Fruit fly (Drosophila melanogaster) whole organism, embryonic: ENCODE data around the gene Tsp29Fb.

ENCODE experiments used
- Asciz ChIP-seq: fragments of 200-800 bp; sonication (Bioruptor generic); optimal IDR thresholded peaks from 2 replicates; lab custom pipeline; 2017; ENCODE audit warnings: missing biosample characterization, mild to moderate bottlenecking, missing genetic modification characterization, missing genetic modification reagents
- B-H2 ChIP-seq: fragments of 200-800 bp; sonication (Bioruptor generic); optimal IDR thresholded peaks from 2 replicates; lab custom pipeline; 2018; ENCODE audit warnings: missing biosample characterization, mild to moderate bottlenecking, missing genetic modification characterization
- BEAF-32 ChIP-seq: fragments of 200-800 bp; sonication (Bioruptor generic); optimal IDR thresholded peaks from 3 replicates; lab custom pipeline; 2017; ENCODE audit warnings: missing biosample characterization, missing genetic modification characterization, mild to moderate bottlenecking, moderate library complexity, missing genetic modification reagents
- CG14050 ChIP-seq: fragments of 200-800 bp; sonication (Bioruptor generic); IDR thresholded peaks from 3 replicates; pipeline ENCODE4 v1.3.6; 2022; ENCODE audit warnings: missing biosample characterization, missing genetic modification characterization
- CG14441 ChIP-seq: fragments of 200-800 bp; sonication (Bioruptor generic); IDR thresholded peaks from 2 replicates; pipeline ENCODE4 v1.3.6; 2022; ENCODE audit warnings: missing biosample characterization, missing genetic modification characterization
- CG1603 ChIP-seq: fragments of 200-800 bp; sonication (Bioruptor generic); optimal IDR thresholded peaks from 2 replicates; lab custom pipeline; 2019; ENCODE audit warnings: missing biosample characterization, mild to moderate bottlenecking, missing genetic modification characterization, moderate library complexity
- CG17186 ChIP-seq: fragments of 200-800 bp; sonication (Bioruptor generic); optimal IDR thresholded peaks from 3 replicates; lab custom pipeline; 2017; ENCODE audit warnings: missing biosample characterization, missing genetic modification reagents, missing genetic modification characterization
- CG17612 ChIP-seq: fragments of 200-800 bp; sonication (Bioruptor generic); IDR thresholded peaks from 2 replicates; pipeline ENCODE4 v1.3.6; 2022; ENCODE audit warnings: missing biosample characterization, missing genetic modification characterization
- CG1792 ChIP-seq: fragments of 200-800 bp; sonication (Bioruptor generic); optimal IDR thresholded peaks from 2 replicates; lab custom pipeline; 2016; ENCODE audit warnings: missing biosample characterization, missing genetic modification characterization
- CG18262 ChIP-seq: fragments of 200-800 bp; optimal IDR thresholded peaks from 3 replicates; lab custom pipeline; 2019; ENCODE audit warnings: missing biosample characterization, mild to moderate bottlenecking, missing genetic modification characterization, moderate library complexity
- CG3163 ChIP-seq: fragments of 200-800 bp; sonication (Bioruptor generic); optimal IDR thresholded peaks from 3 replicates; lab custom pipeline; 2016; ENCODE audit warnings: missing biosample characterization, missing genetic modification characterization
- CG3281 ChIP-seq: fragments of 200-800 bp; sonication (Bioruptor generic); optimal IDR thresholded peaks from 3 replicates; lab custom pipeline; 2017; ENCODE audit warnings: missing biosample characterization, mild to moderate bottlenecking, missing genetic modification characterization
- CG34224 ChIP-seq: fragments of 200-800 bp; sonication (Bioruptor generic); IDR thresholded peaks from 3 replicates; pipeline ENCODE4 v1.3.6; 2022; ENCODE audit warnings: missing biosample characterization, missing genetic modification characterization; ENCODE audit not compliant: partially characterized antibody
- CG34376 ChIP-seq: fragments of 200-800 bp; sonication (Bioruptor generic); optimal IDR thresholded peaks from 2 replicates; lab custom pipeline; 2018; ENCODE audit warnings: missing biosample characterization, mild to moderate bottlenecking, missing genetic modification characterization
- CG6654 ChIP-seq: fragments of 200-800 bp; sonication (Bioruptor generic); optimal IDR thresholded peaks from 2 replicates; lab custom pipeline; 2017; ENCODE audit warnings: missing biosample characterization, mild to moderate bottlenecking, missing genetic modification characterization
- CG7987 ChIP-seq: fragments of 200-800 bp; sonication (Bioruptor generic); optimal IDR thresholded peaks from 2 replicates; lab custom pipeline; 2018; ENCODE audit warnings: missing biosample characterization, mild to moderate bottlenecking, missing genetic modification characterization, moderate library complexity
- CG8359 ChIP-seq: fragments of 200-800 bp; sonication (Bioruptor generic); optimal IDR thresholded peaks from 2 replicates; lab custom pipeline; 2017; ENCODE audit warnings: missing biosample characterization, mild to moderate bottlenecking, missing genetic modification characterization, borderline replicate concordance
- CoRest ChIP-seq: fragments of 200-800 bp; sonication (Bioruptor generic); optimal IDR thresholded peaks from 3 replicates; lab custom pipeline; 2018; ENCODE audit warnings: missing biosample characterization, mild to moderate bottlenecking, missing genetic modification characterization, moderate library complexity
- D19B ChIP-seq: fragments of 200-800 bp; sonication (Bioruptor generic); optimal IDR thresholded peaks from 2 replicates; lab custom pipeline; 2017; ENCODE audit warnings: missing biosample characterization, mild to moderate bottlenecking, missing genetic modification characterization
- Drgx ChIP-seq: fragments of 200-800 bp; sonication (Bioruptor generic); IDR thresholded peaks from 2 replicates; pipeline ENCODE4 v1.3.6; 2022; ENCODE audit warnings: missing biosample characterization, missing genetic modification characterization
- HLH3B ChIP-seq: fragments of 200-800 bp; sonication (Bioruptor generic); IDR thresholded peaks from 2 replicates; pipeline ENCODE4 v1.3.6; 2022; ENCODE audit warnings: missing biosample characterization, missing genetic modification characterization
- HLHmδ ChIP-seq: fragments of 200-800 bp; sonication (Bioruptor generic); optimal IDR thresholded peaks from 2 replicates; lab custom pipeline; 2018; ENCODE audit warnings: missing biosample characterization, mild to moderate bottlenecking, missing genetic modification characterization, moderate library complexity
- Hsf ChIP-seq: fragments of 200-800 bp; sonication (Bioruptor generic); optimal IDR thresholded peaks from 3 replicates; lab custom pipeline; 2016; ENCODE audit warnings: missing biosample characterization, missing genetic modification characterization
- Kr ChIP-seq: fragments of 200-800 bp; sonication (Bioruptor generic); optimal IDR thresholded peaks from 2 replicates; lab custom pipeline; 2017; ENCODE audit warnings: missing biosample characterization, mild to moderate bottlenecking, missing genetic modification characterization
- Ptx1 ChIP-seq: fragments of 200-800 bp; sonication (Bioruptor generic); IDR thresholded peaks from 2 replicates; pipeline ENCODE4 v1.3.6; 2022; ENCODE audit warnings: missing biosample characterization, missing genetic modification characterization
- Ravus ChIP-seq: fragments of 200-800 bp; sonication (Bioruptor generic); IDR thresholded peaks from 2 replicates; pipeline ENCODE4 v1.3.6; 2022; ENCODE audit warnings: missing biosample characterization, missing genetic modification characterization
- Side ChIP-seq: fragments of 200-800 bp; sonication (Bioruptor generic); optimal IDR thresholded peaks from 2 replicates; lab custom pipeline; 2016; ENCODE audit warnings: missing biosample characterization, missing genetic modification characterization
- Sin3A ChIP-seq: fragments of >200 bp; optimal IDR thresholded peaks from 2 replicates; lab custom pipeline; 2018
- Sox102F ChIP-seq: fragments of 200-800 bp; sonication (Bioruptor generic); optimal IDR thresholded peaks from 2 replicates; lab custom pipeline; 2018; ENCODE audit warnings: missing biosample characterization, mild to moderate bottlenecking, missing genetic modification characterization, moderate library complexity
- ase ChIP-seq: fragments of 200-800 bp; sonication (Bioruptor generic); IDR thresholded peaks from 3 replicates; pipeline ENCODE4 v1.3.6; 2022; ENCODE audit warnings: missing biosample characterization, missing genetic modification characterization
- cwo ChIP-seq: fragments of 200-800 bp; sonication (Bioruptor generic); optimal IDR thresholded peaks from 3 replicates; lab custom pipeline; 2017; ENCODE audit warnings: missing biosample characterization, missing genetic modification characterization, mild to moderate bottlenecking, moderate library complexity, missing genetic modification reagents
- da ChIP-seq: fragments of 200-800 bp; sonication (Bioruptor generic); optimal IDR thresholded peaks from 2 replicates; lab custom pipeline; 2016; ENCODE audit warnings: missing biosample characterization, missing genetic modification characterization
- emc ChIP-seq: fragments of 200-800 bp; sonication (Bioruptor generic); optimal IDR thresholded peaks from 2 replicates; lab custom pipeline; 2016; ENCODE audit warnings: missing biosample characterization, missing genetic modification characterization
- esg ChIP-seq: fragments of 200-800 bp; sonication (Bioruptor generic); conservative IDR thresholded peaks from 2 replicates; pipeline ENCODE4 v1.3.6; 2022; ENCODE audit warnings: missing biosample characterization, missing genetic modification characterization
- exex ChIP-seq: fragments of 200-800 bp; sonication (Bioruptor generic); optimal IDR thresholded peaks from 4 replicates; lab custom pipeline; 2018; ENCODE audit warnings: missing biosample characterization, mild to moderate bottlenecking, missing genetic modification characterization, moderate library complexity
- gcm ChIP-seq: fragments of 200-800 bp; sonication (Bioruptor generic); optimal IDR thresholded peaks from 2 replicates; lab custom pipeline; 2019; ENCODE audit warnings: missing biosample characterization, mild to moderate bottlenecking, missing genetic modification characterization, moderate library complexity
- hbn ChIP-seq: fragments of 200-800 bp; sonication (Bioruptor generic); IDR thresholded peaks from 2 replicates; pipeline ENCODE4 v1.3.6; 2022; ENCODE audit warnings: missing biosample characterization, missing genetic modification characterization; ENCODE audit not compliant: partially characterized antibody
- her ChIP-seq: fragments of 200-800 bp; sonication (Bioruptor generic); optimal IDR thresholded peaks from 2 replicates; lab custom pipeline; 2016; ENCODE audit warnings: missing biosample characterization, missing genetic modification characterization
- lbe ChIP-seq: fragments of 200-800 bp; sonication (Bioruptor generic); optimal IDR thresholded peaks from 2 replicates; lab custom pipeline; 2016; ENCODE audit warnings: missing biosample characterization, mild to moderate bottlenecking, missing genetic modification characterization
- mam ChIP-seq: fragments of 200-800 bp; sonication (Bioruptor generic); optimal IDR thresholded peaks from 3 replicates; lab custom pipeline; 2016; ENCODE audit warnings: missing biosample characterization, missing genetic modification characterization
- nom ChIP-seq: fragments of 200-800 bp; sonication (Bioruptor generic); optimal IDR thresholded peaks from 2 replicates; lab custom pipeline; 2017; ENCODE audit warnings: missing biosample characterization, missing genetic modification characterization, mild to moderate bottlenecking, moderate library complexity, missing genetic modification reagents
- otp ChIP-seq: fragments of 200-800 bp; sonication (Bioruptor generic); IDR thresholded peaks from 3 replicates; pipeline ENCODE4, ENCODE4 v1.3.6; 2022; ENCODE audit warnings: missing biosample characterization, missing genetic modification characterization
- phol ChIP-seq: fragments of 200-800 bp; sonication (Bioruptor generic); optimal IDR thresholded peaks from 3 replicates; lab custom pipeline; 2018; ENCODE audit warnings: missing biosample characterization, mild to moderate bottlenecking, missing genetic modification characterization, moderate library complexity
- ranshi ChIP-seq: fragments of 200-800 bp; sonication (Bioruptor generic); IDR thresholded peaks from 2 replicates; pipeline ENCODE4 v1.3.6; 2022; ENCODE audit warnings: missing biosample characterization, missing genetic modification characterization
- sens ChIP-seq: fragments of 200-800 bp; sonication (Bioruptor generic); peaks from one replicate; lab custom pipeline; 2016; ENCODE audit warnings: missing biosample characterization, missing genetic modification characterization
- sens-2 ChIP-seq: fragments of 200-800 bp; sonication (Bioruptor generic); IDR thresholded peaks from 2 replicates; pipeline ENCODE4 v1.3.6; 2022; ENCODE audit warnings: missing biosample characterization, missing genetic modification characterization
- shn ChIP-seq: fragments of 200-800 bp; sonication (Bioruptor generic); optimal IDR thresholded peaks from 3 replicates; lab custom pipeline; 2016; ENCODE audit warnings: missing biosample characterization, missing genetic modification characterization
- tna ChIP-seq: fragments of 200-800 bp; sonication (Bioruptor generic); IDR thresholded peaks from 2 replicates; pipeline ENCODE4 v1.3.6; 2022; ENCODE audit warnings: missing biosample characterization, missing genetic modification characterization; ENCODE audit not compliant: partially characterized antibody
- trh ChIP-seq: fragments of 200-800 bp; sonication (Bioruptor generic); optimal IDR thresholded peaks from 2 replicates; lab custom pipeline; 2016; ENCODE audit warnings: missing biosample characterization, missing genetic modification characterization
- ttk ChIP-seq: fragments of 200-800 bp; sonication (Bioruptor generic); IDR thresholded peaks from 2 replicates; pipeline ENCODE4 v2.1.2; 2022; ENCODE audit warnings: missing biosample characterization, missing genetic modification characterization
- zf30C ChIP-seq: fragments of 200-800 bp; sonication (Bioruptor generic); optimal IDR thresholded peaks from 3 replicates; lab custom pipeline; 2018; ENCODE audit warnings: missing biosample characterization, mild to moderate bottlenecking, missing genetic modification characterization
- zfh1 ChIP-seq: fragments of 200-800 bp; sonication (Bioruptor generic); IDR thresholded peaks from 3 replicates; pipeline ENCODE4 v1.3.6; 2022; ENCODE audit warnings: missing biosample characterization, missing genetic modification characterization

Gene Tsp29Fb

DNA sequence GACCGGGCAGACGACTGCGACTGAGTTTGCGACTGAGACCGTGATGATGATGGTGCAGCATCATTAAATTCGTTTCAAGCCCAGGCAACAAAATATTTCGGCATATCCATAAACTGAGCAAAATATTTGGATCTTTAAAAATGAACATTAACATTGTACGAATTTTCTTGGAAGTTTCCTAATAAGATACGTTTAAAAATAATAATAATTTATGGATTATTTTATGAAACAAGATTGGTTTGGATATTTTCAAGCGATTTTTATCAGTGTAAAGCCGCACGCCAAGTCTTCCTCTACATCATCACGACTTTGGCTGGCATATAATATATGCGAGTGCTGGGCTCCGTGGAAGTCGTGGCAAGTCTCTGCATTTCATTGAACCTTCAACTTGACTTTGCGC is 16.9 kb upstream of the Tsp29Fb start (continued):
- TF ChIP-seq zf30C: no peak
- no peak for TF ChIP-seq CG34376 (GFP tag; lab: Kevin White, UChicago)
- peak; percentile 79 for TF ChIP-seq lbe (GFP tag; lab: Kevin White, UChicago)
- no peak for TF ChIP-seq cwo
- no peak for TF ChIP-seq tna (GFP tag; lab: Robert Waterston, UW)
- no peak for TF ChIP-seq CG3163 (GFP tag; lab: Kevin White, UChicago)
- no peak for TF ChIP-seq sens-2
- no peak for TF ChIP-seq Ravus (GFP tag; lab: Robert Waterston, UW)
- TF ChIP-seq CoRest (tag; lab: Kevin White, UChicago): no peak
- no peak for TF ChIP-seq Side (GFP tag; lab: Kevin White, UChicago)
- peak; percentile 31 for TF ChIP-seq phol (tag; lab: Kevin White, UChicago)
- TF ChIP-seq gcm (GFP tag; lab: Kevin White, UChicago): no peak
- TF ChIP-seq otp: no peak
- peak; percentile 15 for TF ChIP-seq Asciz (GFP tag; lab: Kevin White, UChicago)
- no peak for TF ChIP-seq CG17186 (GFP tag; lab: Kevin White, UChicago)
- TF ChIP-seq D19B (GFP tag; lab: Kevin White, UChicago): no peak
- TF ChIP-seq CG6654: no peak
- TF ChIP-seq ase (GFP tag; lab: Robert Waterston, UW): no peak
- no peak for TF ChIP-seq CG1792 (GFP tag; lab: Kevin White, UChicago)
- no peak for TF ChIP-seq CG1603 (tag; lab: Kevin White, UChicago)
- no peak for TF ChIP-seq her (GFP tag; lab: Kevin White, UChicago)
- TF ChIP-seq Ptx1 (GFP tag; lab: Robert Waterston, UW): peak; percentile 13; the same call in 1 of the 2 replicates
- no peak for TF ChIP-seq CG17612
- no peak for TF ChIP-seq shn (GFP tag; lab: Kevin White, UChicago)
- peak; percentile 61 for TF ChIP-seq Drgx (GFP tag; lab: Robert Waterston, UW)
- no peak for TF ChIP-seq CG14441 (GFP tag; lab: Robert Waterston, UW)
- no peak for TF ChIP-seq esg (GFP tag; lab: Robert Waterston, UW)
- no peak for TF ChIP-seq Kr
- TF ChIP-seq Sin3A: no peak
- no peak for TF ChIP-seq CG34224 (GFP tag; lab: Robert Waterston, UW)
- TF ChIP-seq da (GFP tag; lab: Kevin White, UChicago): no peak
- TF ChIP-seq hbn (GFP tag; lab: Robert Waterston, UW): no peak
- TF ChIP-seq emc (GFP tag; lab: Kevin White, UChicago): no peak
- TF ChIP-seq ranshi (GFP tag; lab: Robert Waterston, UW): 0 out of 2 replicates have a peak, but pooled peaks have one; percentile 9
- TF ChIP-seq CG8359: no peak
- no peak for TF ChIP-seq B-H2 (GFP tag; lab: Kevin White, UChicago)
- TF ChIP-seq nom (GFP tag; lab: Kevin White, UChicago): peak; percentile 51
- no peak for TF ChIP-seq trh (GFP tag; lab: Kevin White, UChicago)
- no peak for TF ChIP-seq ttk (GFP tag; lab: Robert Waterston, UW)
- no peak for TF ChIP-seq BEAF-32 (GFP tag; lab: Kevin White, UChicago)
- TF ChIP-seq Sox102F: peak; percentile 57
- peak; percentile 37 for TF ChIP-seq CG18262 (tag; lab: Kevin White, UChicago)
- TF ChIP-seq HLHmδ (GFP tag; lab: Kevin White, UChicago): no peak
- peak; percentile 83 for TF ChIP-seq sens (GFP tag; lab: Kevin White, UChicago)
- TF ChIP-seq CG3281 (GFP tag; lab: Kevin White, UChicago): no peak
- TF ChIP-seq exex: no peak
- no peak for TF ChIP-seq Hsf (GFP tag; lab: Kevin White, UChicago)
- no peak for TF ChIP-seq zfh1 (GFP tag; lab: Robert Waterston, UW)
- TF ChIP-seq mam: no peak
- TF ChIP-seq CG7987: no peak
- no peak for TF ChIP-seq CG14050 (GFP tag; lab: Robert Waterston, UW)
- no peak for TF ChIP-seq HLH3B (GFP tag; lab: Robert Waterston, UW)
